Worm (Caenorhabditis elegans) whole organism, L3 larva: ENCODE results near the gene aman-1.

Experiments
- nhr-237 ChIP-seq: fragments of 150-350 bp; optimal IDR thresholded peaks from 2 replicates; lab custom pipeline; 2014; ENCODE audit warnings: missing biosample characterization, missing genetic modification characterization
- nhr-76 ChIP-seq: fragments of 150-350 bp; sonication (generic microtip); optimal IDR thresholded peaks from 5 replicates; lab custom pipeline; 2014; ENCODE audit warnings: missing biosample characterization, missing genetic modification characterization
- pha-4 ChIP-seq: fragments of 150-350 bp; optimal IDR thresholded peaks from 2 replicates; lab custom pipeline; 2014; ENCODE audit warnings: missing biosample characterization, missing genetic modification reagents, missing genetic modification characterization
- sea-2 ChIP-seq: fragments of 150-350 bp; sonication (generic microtip); optimal IDR thresholded peaks from 4 replicates; lab custom pipeline; 2014; ENCODE audit warnings: missing biosample characterization, missing genetic modification reagents, missing genetic modification characterization
- snpc-4 ChIP-seq: fragments of 150-350 bp; optimal IDR thresholded peaks from 2 replicates; lab custom pipeline; 2014; ENCODE audit warnings: missing biosample characterization, missing genetic modification characterization
- ztf-11 ChIP-seq: fragments of 150-350 bp; optimal IDR thresholded peaks from 2 replicates; lab custom pipeline; 2014; ENCODE audit warnings: missing biosample characterization, missing genetic modification characterization

DNA sequence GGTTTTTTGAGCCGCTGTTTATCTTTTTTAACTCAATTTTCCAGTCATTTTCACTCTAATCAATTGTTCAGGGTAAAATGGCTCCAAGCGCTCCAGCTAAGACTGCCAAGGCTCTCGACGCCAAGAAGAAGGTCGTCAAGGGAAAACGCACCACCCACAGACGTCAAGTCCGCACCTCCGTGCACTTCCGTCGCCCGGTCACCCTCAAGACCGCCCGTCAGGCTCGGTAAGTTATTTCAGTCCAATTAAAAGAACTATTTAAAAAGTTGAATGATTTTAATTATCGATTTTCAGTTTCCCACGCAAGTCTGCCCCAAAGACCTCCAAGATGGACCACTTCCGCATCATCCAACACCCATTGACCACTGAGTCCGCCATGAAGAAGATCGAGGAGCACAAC, 17.8 kb upstream of the aman-1 start, which contains the start of gene rpl-25.1:
- no peak for TF ChIP-seq nhr-237 (tag; lab: Kevin White, UChicago)
- no peak for TF ChIP-seq sea-2 (GFP tag; lab: Kevin White, UChicago)
- no peak for TF ChIP-seq nhr-76
- TF ChIP-seq ztf-11 (tag; lab: Kevin White, UChicago): no peak
- no peak for TF ChIP-seq pha-4 (tag; lab: Kevin White, UChicago)
- no peak for TF ChIP-seq snpc-4 (tag; lab: Kevin White, UChicago)
